Comparison of ENCODE assay signal across 1 fruit fly cellular context in genomic region chr3R:15974235-15974634, dm6.
TF ChIP-seq lines count a peak whose summit lies in the region.

No protein-coding gene starts in this region.

TF ChIP-seq in whole organism, embryonic, 481 proteins besides CTCF, POLR2A, EP300 and RAD21 (continued from another document and continues in another):
- TF ChIP-seq emc (GFP tag; optimal IDR thresholded peaks at IDR 0.05; lab: Kevin White, UChicago), result peak; percentile 55
- TF ChIP-seq Fer3 (tag; optimal IDR thresholded peaks at IDR 0.05; lab: Kevin White, UChicago), result peak; percentile 85
- no peak for TF ChIP-seq CG13287 (GFP tag; IDR thresholded peaks at IDR 0.05; lab: Robert Waterston, UW; ENCODE audit: partially characterized antibody)
- TF ChIP-seq E2f2 (GFP tag; IDR thresholded peaks at IDR 0.05; lab: Robert Waterston, UW), result no peak
- no peak for TF ChIP-seq usp (GFP tag; optimal IDR thresholded peaks at IDR 0.05; lab: Kevin White, UChicago)
- peak; percentile 75 for TF ChIP-seq tio (GFP tag; optimal IDR thresholded peaks at IDR 0.05; lab: Kevin White, UChicago)
- no peak for TF ChIP-seq CG3726 (GFP tag; IDR thresholded peaks at IDR 0.05; lab: Robert Waterston, UW)
- TF ChIP-seq CG34224 (GFP tag; IDR thresholded peaks at IDR 0.05; lab: Robert Waterston, UW; ENCODE audit: partially characterized antibody), result no peak
- TF ChIP-seq sim (GFP tag; IDR thresholded peaks at IDR 0.05; lab: Robert Waterston, UW), result no peak
- TF ChIP-seq h (optimal IDR thresholded peaks at IDR 0.05; lab: Kevin White, UChicago), result no peak
- TF ChIP-seq NC2α (GFP tag; optimal IDR thresholded peaks at IDR 0.05; lab: Kevin White, UChicago), result peak; percentile 2
- TF ChIP-seq pb (GFP tag; optimal IDR thresholded peaks at IDR 0.05; lab: Kevin White, UChicago), result peak; percentile 70
- no peak for TF ChIP-seq Lpt (GFP tag; optimal IDR thresholded peaks at IDR 0.05; lab: Kevin White, UChicago)
- TF ChIP-seq salm (tag; optimal IDR thresholded peaks at IDR 0.05; lab: Kevin White, UChicago), result peak; percentile 76
- peak in 1 of 2 experiments; percentile 67 for TF ChIP-seq Eip74EF (GFP tag; optimal IDR thresholded peaks at IDR 0.05; lab: Kevin White, UChicago)
- peak; percentile 85 for TF ChIP-seq Xbp1 (GFP tag; optimal IDR thresholded peaks at IDR 0.05; lab: Kevin White, UChicago)
- TF ChIP-seq CG10147 (GFP tag; optimal IDR thresholded peaks at IDR 0.05; lab: Kevin White, UChicago), result peak; percentile 70
- peak; percentile 70 for TF ChIP-seq CG5180 (GFP tag; optimal IDR thresholded peaks at IDR 0.05; lab: Kevin White, UChicago)
- peak; percentile 19 for TF ChIP-seq Lhr (GFP tag; optimal IDR thresholded peaks at IDR 0.05; lab: Kevin White, UChicago)
- TF ChIP-seq CG15601 (tag; optimal IDR thresholded peaks at IDR 0.05; lab: Kevin White, UChicago), result peak; percentile 63
- peak; percentile 80 for TF ChIP-seq fd3F (GFP tag; optimal IDR thresholded peaks at IDR 0.05; lab: Kevin White, UChicago)
- TF ChIP-seq CG13424 (tag; optimal IDR thresholded peaks at IDR 0.05; lab: Kevin White, UChicago), result peak; percentile 89
- peak; percentile 58 for TF ChIP-seq CG18764 (GFP tag; optimal IDR thresholded peaks at IDR 0.05; lab: Kevin White, UChicago)
- no peak for TF ChIP-seq CG11696 (GFP tag; IDR thresholded peaks at IDR 0.05; lab: Robert Waterston, UW)
- no peak for TF ChIP-seq br (optimal IDR thresholded peaks at IDR 0.05; lab: Kevin White, UChicago)
- TF ChIP-seq klu (GFP tag; IDR thresholded peaks at IDR 0.05; lab: Robert Waterston, UW), result no peak
- TF ChIP-seq Atf3 (GFP tag; optimal IDR thresholded peaks at IDR 0.05; lab: Kevin White, UChicago), result peak; percentile 65
- no peak for TF ChIP-seq nerfin-2 (GFP tag; IDR thresholded peaks at IDR 0.05; lab: Robert Waterston, UW; ENCODE audit: partially characterized antibody)
- TF ChIP-seq Nf-YC (tag; optimal IDR thresholded peaks at IDR 0.05; lab: Kevin White, UChicago), result peak; percentile 58
- TF ChIP-seq CG11247 (GFP tag; IDR thresholded peaks at IDR 0.05; lab: Robert Waterston, UW), result no peak
- no peak for TF ChIP-seq CG8478 (optimal IDR thresholded peaks at IDR 0.05; lab: Kevin White, UChicago)
- peak; percentile 70 for TF ChIP-seq Mad (GFP tag; optimal IDR thresholded peaks at IDR 0.05; lab: Kevin White, UChicago)
- peak; percentile 77 for TF ChIP-seq pum (GFP tag; optimal IDR thresholded peaks at IDR 0.05; lab: Kevin White, UChicago)
- peak; percentile 25 for TF ChIP-seq Sry-δ (GFP tag; optimal IDR thresholded peaks at IDR 0.05; lab: Kevin White, UChicago)
- peak; percentile 84 for TF ChIP-seq CG7556 (GFP tag; optimal IDR thresholded peaks at IDR 0.05; lab: Kevin White, UChicago)
- no peak for TF ChIP-seq CG14014 (GFP tag; IDR thresholded peaks at IDR 0.05; lab: Robert Waterston, UW)
- TF ChIP-seq Bgb (GFP tag; IDR thresholded peaks at IDR 0.05; lab: Robert Waterston, UW; ENCODE audit: partially characterized antibody), result no peak
- peak; percentile 83 for TF ChIP-seq CG9609 (GFP tag; optimal IDR thresholded peaks at IDR 0.05; lab: Kevin White, UChicago)
- TF ChIP-seq C15 (GFP tag; IDR thresholded peaks at IDR 0.05; lab: Robert Waterston, UW), result no peak
- peak; percentile 77 for TF ChIP-seq kah (GFP tag; optimal IDR thresholded peaks at IDR 0.05; lab: Kevin White, UChicago)
- no peak for TF ChIP-seq CG14667 (GFP tag; IDR thresholded peaks at IDR 0.05; lab: Robert Waterston, UW)
- TF ChIP-seq Hr78 (GFP tag; optimal IDR thresholded peaks at IDR 0.05; lab: Kevin White, UChicago), result peak in 1 of 2 experiments; percentile 54
- no peak for TF ChIP-seq hbn (GFP tag; IDR thresholded peaks at IDR 0.05; lab: Robert Waterston, UW; ENCODE audit: partially characterized antibody)
- no peak for TF ChIP-seq Hey (tag; optimal IDR thresholded peaks at IDR 0.05; lab: Kevin White, UChicago)
- TF ChIP-seq CG31388 (GFP tag; optimal IDR thresholded peaks at IDR 0.05; lab: Kevin White, UChicago), result peak; percentile 66
- no peak for TF ChIP-seq CG11695 (GFP tag; IDR thresholded peaks at IDR 0.05; lab: Robert Waterston, UW)
- TF ChIP-seq CG12769 (tag; optimal IDR thresholded peaks at IDR 0.05; lab: Kevin White, UChicago), result peak; percentile 83
- no peak for TF ChIP-seq CG32532 (GFP tag; IDR thresholded peaks at IDR 0.05; lab: Robert Waterston, UW)
- peak; percentile 51 for TF ChIP-seq CG12744 (GFP tag; optimal IDR thresholded peaks at IDR 0.05; lab: Kevin White, UChicago)
- no peak for TF ChIP-seq CG34376 (GFP tag; optimal IDR thresholded peaks at IDR 0.05; lab: Kevin White, UChicago)
- TF ChIP-seq az2 (GFP tag; optimal IDR thresholded peaks at IDR 0.05; lab: Kevin White, UChicago), result peak; percentile 85
- peak; percentile 64 for TF ChIP-seq dmrt11E (tag; optimal IDR thresholded peaks at IDR 0.05; lab: Kevin White, UChicago)
- TF ChIP-seq CG18262 (tag; optimal IDR thresholded peaks at IDR 0.05; lab: Kevin White, UChicago), result peak; percentile 86
- peak; percentile 67 for TF ChIP-seq CG11398 (GFP tag; optimal IDR thresholded peaks at IDR 0.05; lab: Kevin White, UChicago)
- peak; percentile 96 for TF ChIP-seq Ets65A (GFP tag; lab: Kevin White, UChicago)
- TF ChIP-seq Stat92E (GFP tag; optimal IDR thresholded peaks at IDR 0.05; lab: Kevin White, UChicago), result no peak
- TF ChIP-seq CG11085 (GFP tag; IDR thresholded peaks at IDR 0.05; lab: Robert Waterston, UW), result no peak
- peak; percentile 78 for TF ChIP-seq Camta (GFP tag; optimal IDR thresholded peaks at IDR 0.05; lab: Kevin White, UChicago)
- no peak for TF ChIP-seq chm (GFP tag; IDR thresholded peaks at IDR 0.05; lab: Robert Waterston, UW)
- TF ChIP-seq eyg (GFP tag; optimal IDR thresholded peaks at IDR 0.05; lab: Kevin White, UChicago), result peak; percentile 76
- peak; percentile 64 for TF ChIP-seq zen (tag; optimal IDR thresholded peaks at IDR 0.05; lab: Kevin White, UChicago)
- no peak for TF ChIP-seq wdn (GFP tag; IDR thresholded peaks at IDR 0.05; lab: Robert Waterston, UW)
- TF ChIP-seq BEAF-32 (GFP tag; optimal IDR thresholded peaks at IDR 0.05; lab: Kevin White, UChicago), result no peak
- TF ChIP-seq CG10209 (GFP tag; optimal IDR thresholded peaks at IDR 0.05; lab: Kevin White, UChicago), result peak; percentile 86
- TF ChIP-seq CG1602 (GFP tag; optimal IDR thresholded peaks at IDR 0.05; lab: Kevin White, UChicago), result peak; percentile 68
- TF ChIP-seq Xrp1 (GFP tag; IDR thresholded peaks at IDR 0.05; lab: Robert Waterston, UW), result no peak
- no peak for TF ChIP-seq aop (GFP tag; IDR thresholded peaks at IDR 0.05; lab: Robert Waterston, UW)
- peak; percentile 62 for TF ChIP-seq en (GFP tag; optimal IDR thresholded peaks at IDR 0.05; lab: Kevin White, UChicago)
- TF ChIP-seq Sox100B (GFP tag; optimal IDR thresholded peaks at IDR 0.05; lab: Kevin White, UChicago), result peak; percentile 82
- peak; percentile 42 for TF ChIP-seq sima (GFP tag; optimal IDR thresholded peaks at IDR 0.05; lab: Kevin White, UChicago)
- no peak for TF ChIP-seq MESR4 (GFP tag; optimal IDR thresholded peaks at IDR 0.05; lab: Kevin White, UChicago)
- TF ChIP-seq dpn (GFP tag; optimal IDR thresholded peaks at IDR 0.05; lab: Kevin White, UChicago), result peak; percentile 80 to 81
- TF ChIP-seq CG31365 (tag; optimal IDR thresholded peaks at IDR 0.05; lab: Kevin White, UChicago), result peak; percentile 56
- peak; percentile 56 for TF ChIP-seq CG16815 (GFP tag; optimal IDR thresholded peaks at IDR 0.05; lab: Kevin White, UChicago)
- no peak for TF ChIP-seq ttk (GFP tag; IDR thresholded peaks at IDR 0.05; lab: Robert Waterston, UW)
- TF ChIP-seq dmrt99B (tag; optimal IDR thresholded peaks at IDR 0.05; lab: Kevin White, UChicago), result peak; percentile 93
- peak; percentile 81 for TF ChIP-seq CG12659 (GFP tag; optimal IDR thresholded peaks at IDR 0.05; lab: Kevin White, UChicago)
- TF ChIP-seq CG15696 (tag; optimal IDR thresholded peaks at IDR 0.05; lab: Kevin White, UChicago), result peak; percentile 72
- peak; percentile 53; the same call in 1 of the 3 replicates for TF ChIP-seq croc (GFP tag; conservative IDR thresholded peaks at IDR 0.05; lab: Robert Waterston, UW)
- TF ChIP-seq ro (GFP tag; IDR thresholded peaks at IDR 0.05; lab: Robert Waterston, UW), result no peak
- no peak for TF ChIP-seq pzg (GFP tag; optimal IDR thresholded peaks at IDR 0.05; lab: Kevin White, UChicago)
- TF ChIP-seq CG6654 (GFP tag; optimal IDR thresholded peaks at IDR 0.05; lab: Kevin White, UChicago), result peak; percentile 38
- TF ChIP-seq Usf (GFP tag; optimal IDR thresholded peaks at IDR 0.05; lab: Kevin White, UChicago), result peak; percentile 28
- peak; percentile 20 for TF ChIP-seq CG33557 (GFP tag; optimal IDR thresholded peaks at IDR 0.05; lab: Kevin White, UChicago)
- no peak for TF ChIP-seq CG17361 (GFP tag; IDR thresholded peaks at IDR 0.05; lab: Robert Waterston, UW)
- peak; percentile 56 for TF ChIP-seq CG15514 (GFP tag; optimal IDR thresholded peaks at IDR 0.05; lab: Kevin White, UChicago)
- peak; percentile 91 for TF ChIP-seq lab (GFP tag; optimal IDR thresholded peaks at IDR 0.05; lab: Kevin White, UChicago)
- no peak for TF ChIP-seq ato (GFP tag; IDR thresholded peaks at IDR 0.05; lab: Robert Waterston, UW; ENCODE audit: partially characterized antibody)
- no peak for TF ChIP-seq Rx (GFP tag; IDR thresholded peaks at IDR 0.05; lab: Robert Waterston, UW)
- peak; percentile 67 for TF ChIP-seq CG3407 (GFP tag; optimal IDR thresholded peaks at IDR 0.05; lab: Kevin White, UChicago)
- TF ChIP-seq CG18476 (GFP tag; optimal IDR thresholded peaks at IDR 0.05; lab: Kevin White, UChicago), result peak; percentile 59
- TF ChIP-seq CG10321 (GFP tag; IDR thresholded peaks at IDR 0.05; lab: Robert Waterston, UW), result no peak
- peak; percentile 87 for TF ChIP-seq CG1603 (tag; optimal IDR thresholded peaks at IDR 0.05; lab: Kevin White, UChicago)
- TF ChIP-seq CG7271 (tag; optimal IDR thresholded peaks at IDR 0.05; lab: Kevin White, UChicago), result no peak
- TF ChIP-seq CG7963 (GFP tag; IDR thresholded peaks at IDR 0.05; lab: Robert Waterston, UW; ENCODE audit: partially characterized antibody), result no peak
- TF ChIP-seq Bteb2 (GFP tag; optimal IDR thresholded peaks at IDR 0.05; lab: Kevin White, UChicago), result peak; percentile 75
- no peak for TF ChIP-seq Atf6 (GFP tag; IDR thresholded peaks at IDR 0.05; lab: Robert Waterston, UW)
- no peak for TF ChIP-seq CG5953 (GFP tag; IDR thresholded peaks at IDR 0.05; lab: Robert Waterston, UW)
- no peak for TF ChIP-seq Rfx (GFP tag; IDR thresholded peaks at IDR 0.05; lab: Robert Waterston, UW)
- TF ChIP-seq CG10979 (tag; optimal IDR thresholded peaks at IDR 0.05; lab: Kevin White, UChicago), result peak; percentile 82
- TF ChIP-seq Lim3 (GFP tag; IDR thresholded peaks at IDR 0.05; lab: Robert Waterston, UW), result no peak
- peak; percentile 42 for TF ChIP-seq Nf-YB (GFP tag; optimal IDR thresholded peaks at IDR 0.05; lab: Kevin White, UChicago)
- TF ChIP-seq Neu2 (GFP tag; optimal IDR thresholded peaks at IDR 0.05; lab: Kevin White, UChicago; ENCODE audit: borderline replicate concordance), result no peak
- no peak for TF ChIP-seq YL-1 (GFP tag; optimal IDR thresholded peaks at IDR 0.05; lab: Kevin White, UChicago)
- TF ChIP-seq Scr (GFP tag; IDR thresholded peaks at IDR 0.05; lab: Robert Waterston, UW; ENCODE audit: partially characterized antibody), result no peak
- TF ChIP-seq HLH3B (GFP tag; IDR thresholded peaks at IDR 0.05; lab: Robert Waterston, UW), result no peak
- TF ChIP-seq Asciz (GFP tag; optimal IDR thresholded peaks at IDR 0.05; lab: Kevin White, UChicago), result peak; percentile 68
- no peak for TF ChIP-seq amos (GFP tag; IDR thresholded peaks at IDR 0.05; lab: Robert Waterston, UW; ENCODE audit: partially characterized antibody)
- TF ChIP-seq HLH4C (GFP tag; IDR thresholded peaks at IDR 0.05; lab: Robert Waterston, UW; ENCODE audit: partially characterized antibody), result no peak
- TF ChIP-seq Sin3A (optimal IDR thresholded peaks at IDR 0.05; lab: Kevin White, UChicago), result no peak
- no peak for TF ChIP-seq CG2889 (GFP tag; IDR thresholded peaks at IDR 0.05; lab: Robert Waterston, UW)
- TF ChIP-seq CG9727 (GFP tag; optimal IDR thresholded peaks at IDR 0.05; lab: Kevin White, UChicago), result peak; percentile 74
- TF ChIP-seq Elba2 (GFP tag; optimal IDR thresholded peaks at IDR 0.05; lab: Kevin White, UChicago), result no peak
- TF ChIP-seq TFAM (GFP tag; optimal IDR thresholded peaks at IDR 0.05; lab: Kevin White, UChicago), result no peak
- peak; percentile 87 for TF ChIP-seq phol (tag; optimal IDR thresholded peaks at IDR 0.05; lab: Kevin White, UChicago)
- TF ChIP-seq chinmo (GFP tag; IDR thresholded peaks at IDR 0.05; lab: Robert Waterston, UW; ENCODE audit: partially characterized antibody), result no peak
- peak; percentile 67 for TF ChIP-seq CG6254 (GFP tag; optimal IDR thresholded peaks at IDR 0.05; lab: Kevin White, UChicago)
- no peak for TF ChIP-seq lmd (GFP tag; IDR thresholded peaks at IDR 0.05; lab: Robert Waterston, UW)
- peak; percentile 4 for TF ChIP-seq MTF-1 (GFP tag; optimal IDR thresholded peaks at IDR 0.05; lab: Kevin White, UChicago; ENCODE audit: borderline replicate concordance)
- no peak for TF ChIP-seq CG16813 (GFP tag; IDR thresholded peaks at IDR 0.05; lab: Robert Waterston, UW; ENCODE audit: partially characterized antibody)
- peak; percentile 80 for TF ChIP-seq CG17829 (tag; optimal IDR thresholded peaks at IDR 0.05; lab: Kevin White, UChicago)
- no peak for TF ChIP-seq CG8290 (GFP tag; optimal IDR thresholded peaks at IDR 0.05; lab: Kevin White, UChicago)
- TF ChIP-seq CG8290 (tag; optimal IDR thresholded peaks at IDR 0.05; lab: Kevin White, UChicago), result peak in 1 of 2 experiments; percentile 82
- no peak for TF ChIP-seq HmgD (GFP tag; optimal IDR thresholded peaks at IDR 0.05; lab: Kevin White, UChicago)
- TF ChIP-seq al (GFP tag; IDR thresholded peaks at IDR 0.05; lab: Robert Waterston, UW), result no peak
- TF ChIP-seq gcm2 (GFP tag; optimal IDR thresholded peaks at IDR 0.05; lab: Kevin White, UChicago), result peak; percentile 52
- peak; percentile 81 for TF ChIP-seq ind (GFP tag; optimal IDR thresholded peaks at IDR 0.05; lab: Kevin White, UChicago)
- TF ChIP-seq CG9932 (GFP tag; IDR thresholded peaks at IDR 0.05; lab: Robert Waterston, UW), result no peak
- TF ChIP-seq CG15479 (GFP tag; optimal IDR thresholded peaks at IDR 0.05; lab: Kevin White, UChicago), result no peak
- TF ChIP-seq Mrtf (GFP tag; IDR thresholded peaks at IDR 0.05; lab: Robert Waterston, UW), result no peak
- no peak for TF ChIP-seq kni (GFP tag; optimal IDR thresholded peaks at IDR 0.05; lab: Kevin White, UChicago)
- TF ChIP-seq tll (GFP tag; optimal IDR thresholded peaks at IDR 0.05; lab: Kevin White, UChicago), result no peak
- peak; percentile 55 for TF ChIP-seq Myb (GFP tag; optimal IDR thresholded peaks at IDR 0.05; lab: Kevin White, UChicago)
- TF ChIP-seq Kr (GFP tag; optimal IDR thresholded peaks at IDR 0.05; lab: Kevin White, UChicago), result no peak
- TF ChIP-seq Nf-YA (GFP tag; IDR thresholded peaks at IDR 0.05; lab: Robert Waterston, UW), result no peak
